Worm (Caenorhabditis elegans) whole organism, L2 larva: ENCODE results near the gene cbp-1.

ENCODE experiments used
- C34F6.9 ChIP-seq: fragments of 150-350 bp; optimal IDR thresholded peaks from 2 replicates; lab custom pipeline; 2014; ENCODE audit warnings: missing biosample characterization, missing genetic modification characterization
- R02D3.7 ChIP-seq: fragments of 150-350 bp; optimal IDR thresholded peaks from 2 replicates; lab custom pipeline; 2014; ENCODE audit warnings: missing biosample characterization, missing genetic modification characterization
- Y55F3AM.14 ChIP-seq: fragments of 200-800 bp; sonication (Bioruptor generic); optimal IDR thresholded peaks from 2 replicates; lab custom pipeline; 2018; ENCODE audit warnings: mild to moderate bottlenecking, missing genetic modification characterization, missing compliant biosample characterization
- ZK546.5 ChIP-seq: sonication (generic microtip); optimal IDR thresholded peaks from 2 replicates; lab custom pipeline; 2017; ENCODE audit warnings: missing biosample characterization, missing genetic modification characterization
- alr-1 ChIP-seq: fragments of 150-350 bp; optimal IDR thresholded peaks from 2 replicates; lab custom pipeline; 2014; ENCODE audit warnings: missing biosample characterization, missing genetic modification characterization
- ama-1 ChIP-seq: fragments of 150-350 bp; optimal IDR thresholded peaks from 2 replicates; lab custom pipeline; 2018; ENCODE audit warnings: inconsistent platforms
- blmp-1 ChIP-seq: sonication (generic microtip); optimal IDR thresholded peaks from 2 replicates; lab custom pipeline; 2017; ENCODE audit warnings: missing genetic modification characterization, mild to moderate bottlenecking, missing compliant biosample characterization, antibody characterized with exemption, moderate library complexity; ENCODE audit not compliant: insufficient read depth
- ceh-16 ChIP-seq: fragments of 150-350 bp; optimal IDR thresholded peaks from 2 replicates; lab custom pipeline; 2014; ENCODE audit warnings: missing biosample characterization, missing genetic modification characterization
- ceh-82 ChIP-seq: fragments of 150-350 bp; optimal IDR thresholded peaks from 2 replicates; lab custom pipeline; 2014; ENCODE audit warnings: missing biosample characterization, missing genetic modification characterization
- crh-2 ChIP-seq: sonication (generic microtip); optimal IDR thresholded peaks from 2 replicates; lab custom pipeline; 2017; ENCODE audit warnings: missing biosample characterization, missing genetic modification characterization
- dmd-4 ChIP-seq: sonication (generic microtip); optimal IDR thresholded peaks from 2 replicates; lab custom pipeline; 2017; ENCODE audit warnings: missing biosample characterization, missing genetic modification characterization
- egl-27 ChIP-seq: sonication (generic microtip); optimal IDR thresholded peaks from 3 replicates; lab custom pipeline; 2017; ENCODE audit warnings: missing biosample characterization, missing genetic modification reagents, missing genetic modification characterization
- elt-1 ChIP-seq: fragments of 150-350 bp; optimal IDR thresholded peaks from 2 replicates; lab custom pipeline; 2014; ENCODE audit warnings: missing biosample characterization, missing genetic modification characterization
- gmeb-1 ChIP-seq: fragments of 150-350 bp; optimal IDR thresholded peaks from 2 replicates; lab custom pipeline; 2014; ENCODE audit warnings: missing biosample characterization, missing genetic modification characterization
- lin-11 ChIP-seq: fragments of 150-350 bp; sonication (generic microtip); optimal IDR thresholded peaks from 2 replicates; lab custom pipeline; 2014; ENCODE audit warnings: missing biosample characterization, missing genetic modification characterization, inconsistent platforms, mixed read lengths
- lin-39 ChIP-seq: fragments of 150-350 bp; optimal IDR thresholded peaks from 2 replicates; lab custom pipeline; 2014; ENCODE audit warnings: missing biosample characterization, missing genetic modification reagents, missing genetic modification characterization
- lsy-2 ChIP-seq, 2 experiments: fragments of 150-350 bp in 1 of 2; sonication (generic microtip) in 1 of 2; optimal IDR thresholded peaks; 2 replicates each; lab custom pipeline; 2014 to 2017; ENCODE audit warnings: missing biosample characterization in 2 of 2, missing genetic modification characterization in 2 of 2
- mab-5 ChIP-seq: fragments of 150-350 bp; optimal IDR thresholded peaks from 2 replicates; lab custom pipeline; 2014; ENCODE audit warnings: missing biosample characterization, missing genetic modification characterization
- mbf-1 ChIP-seq: sonication (generic microtip); optimal IDR thresholded peaks from 2 replicates; lab custom pipeline; 2017; ENCODE audit warnings: missing biosample characterization, missing genetic modification characterization
- mdl-1 ChIP-seq, 2 experiments: fragments of 150-350 bp in 1 of 2; sonication (generic microtip) in 1 of 2; optimal IDR thresholded peaks; 2 replicates each; lab custom pipeline; 2017; ENCODE audit warnings: missing biosample characterization in 2 of 2, missing genetic modification characterization in 2 of 2
- nhr-10 ChIP-seq: sonication (generic microtip); optimal IDR thresholded peaks from 2 replicates; lab custom pipeline; 2017; ENCODE audit warnings: missing biosample characterization, missing genetic modification characterization
- nhr-12 ChIP-seq: fragments of 150-350 bp; optimal IDR thresholded peaks from 2 replicates; lab custom pipeline; 2014; ENCODE audit warnings: missing biosample characterization, missing genetic modification characterization
- nhr-21 ChIP-seq: fragments of 150-350 bp; optimal IDR thresholded peaks from 2 replicates; lab custom pipeline; 2014; ENCODE audit warnings: missing biosample characterization, missing genetic modification characterization
- nhr-23 ChIP-seq: fragments of 150-350 bp; optimal IDR thresholded peaks from 2 replicates; lab custom pipeline; 2014; ENCODE audit warnings: missing biosample characterization, missing genetic modification reagents, missing genetic modification characterization
- nhr-237 ChIP-seq: fragments of 150-350 bp; optimal IDR thresholded peaks from 2 replicates; lab custom pipeline; 2014; ENCODE audit warnings: missing biosample characterization, missing genetic modification characterization
- nhr-25 ChIP-seq: fragments of 150-350 bp; sonication (generic microtip); optimal IDR thresholded peaks from 3 replicates; lab custom pipeline; 2014; ENCODE audit warnings: missing biosample characterization, missing genetic modification characterization
- nhr-77 ChIP-seq: fragments of 150-350 bp; optimal IDR thresholded peaks from 2 replicates; lab custom pipeline; 2014; ENCODE audit warnings: missing biosample characterization, missing genetic modification characterization
- peb-1 ChIP-seq: fragments of 150-350 bp; optimal IDR thresholded peaks from 2 replicates; lab custom pipeline; 2014; ENCODE audit warnings: missing biosample characterization, missing genetic modification characterization
- sem-4 ChIP-seq: fragments of 150-350 bp; optimal IDR thresholded peaks from 2 replicates; lab custom pipeline; 2014; ENCODE audit warnings: missing biosample characterization, missing genetic modification reagents, missing genetic modification characterization
- skn-1 ChIP-seq: sonication (generic microtip); optimal IDR thresholded peaks from 2 replicates; lab custom pipeline; 2017; ENCODE audit warnings: missing biosample characterization, missing genetic modification characterization
- sma-3 ChIP-seq: sonication (generic microtip); optimal IDR thresholded peaks from 2 replicates; lab custom pipeline; 2016; ENCODE audit warnings: missing genetic modification reagents, missing genetic modification characterization, missing compliant biosample characterization
- sma-9 ChIP-seq, 2 experiments: fragments of 150-350 bp in 1 of 2; sonication (generic microtip) in 1 of 2; optimal IDR thresholded peaks; 2 replicates each; lab custom pipeline; 2014 to 2016; ENCODE audit warnings: missing genetic modification characterization in 2 of 2, mild to moderate bottlenecking in 1 of 2, missing biosample characterization in 1 of 2, missing compliant biosample characterization in 1 of 2, missing genetic modification reagents in 1 of 2, moderate library complexity in 1 of 2
- snpc-4 ChIP-seq: fragments of 150-350 bp; optimal IDR thresholded peaks from 2 replicates; lab custom pipeline; 2014; ENCODE audit warnings: missing biosample characterization, missing genetic modification characterization
- unc-39 ChIP-seq: fragments of 150-350 bp; optimal IDR thresholded peaks from 2 replicates; lab custom pipeline; 2014; ENCODE audit warnings: missing biosample characterization, missing genetic modification characterization
- unc-55 ChIP-seq: fragments of 150-350 bp; sonication (generic microtip); optimal IDR thresholded peaks from 3 replicates; lab custom pipeline; 2014; ENCODE audit warnings: missing biosample characterization, missing genetic modification reagents, missing genetic modification characterization
- unc-62 ChIP-seq: fragments of 150-350 bp; optimal IDR thresholded peaks from 2 replicates; lab custom pipeline; 2014; ENCODE audit warnings: missing biosample characterization, missing genetic modification reagents, missing genetic modification characterization
- ztf-1 ChIP-seq: fragments of 200-800 bp; sonication (Bioruptor generic); conservative IDR thresholded peaks from 2 replicates; pipeline ENCODE4 v1.3.6; 2022; ENCODE audit warnings: missing genetic modification characterization, missing compliant biosample characterization
- ztf-4 ChIP-seq: fragments of 150-350 bp; optimal IDR thresholded peaks from 2 replicates; lab custom pipeline; 2014; ENCODE audit warnings: missing biosample characterization, missing genetic modification characterization

The cbp-1 gene

DNA sequence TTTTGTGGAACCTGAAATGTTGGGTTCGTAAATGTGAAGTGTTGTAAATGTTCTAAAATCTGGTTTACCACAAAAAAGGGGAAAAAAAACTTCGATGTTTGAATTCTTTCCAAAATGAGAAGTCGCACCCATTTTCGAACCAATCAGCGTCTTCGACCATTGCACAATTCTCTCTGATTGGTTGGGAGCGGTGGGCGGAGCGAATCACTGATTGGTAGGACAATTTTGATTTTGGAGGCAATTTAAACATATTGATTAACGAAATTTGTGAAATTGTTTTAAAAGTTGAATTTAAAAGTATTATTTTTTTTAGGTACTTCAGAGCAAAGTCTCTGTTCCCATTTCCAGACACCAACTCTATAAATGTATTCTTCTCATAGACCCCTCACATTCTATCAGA, 22.8 kb downstream of the cbp-1 start:
- no peak for TF ChIP-seq gmeb-1 (tag; lab: Kevin White, UChicago)
- TF ChIP-seq egl-27 (tag; lab: Kevin White, UChicago), result no peak
- TF ChIP-seq nhr-77 (tag; lab: Kevin White, UChicago), result no peak
- no peak for TF ChIP-seq elt-1 (tag; lab: Kevin White, UChicago)
- no peak for TF ChIP-seq nhr-10 (tag; lab: Kevin White, UChicago)
- TF ChIP-seq sem-4, result no peak
- no peak for TF ChIP-seq ama-1 (lab: Kevin White, UChicago)
- TF ChIP-seq lsy-2 (tag; optimal IDR thresholded peaks at IDR 0.05; lab: Kevin White, UChicago), result no peak
- TF ChIP-seq sma-9 (GFP tag; optimal IDR thresholded peaks at IDR 0.05; lab: Kevin White, UChicago), result no peak
- no peak for TF ChIP-seq sma-9 (tag; optimal IDR thresholded peaks at IDR 0.05; lab: Kevin White, UChicago)
- TF ChIP-seq blmp-1, result no peak
- no peak for TF ChIP-seq ztf-4 (tag; lab: Kevin White, UChicago)

DNA sequence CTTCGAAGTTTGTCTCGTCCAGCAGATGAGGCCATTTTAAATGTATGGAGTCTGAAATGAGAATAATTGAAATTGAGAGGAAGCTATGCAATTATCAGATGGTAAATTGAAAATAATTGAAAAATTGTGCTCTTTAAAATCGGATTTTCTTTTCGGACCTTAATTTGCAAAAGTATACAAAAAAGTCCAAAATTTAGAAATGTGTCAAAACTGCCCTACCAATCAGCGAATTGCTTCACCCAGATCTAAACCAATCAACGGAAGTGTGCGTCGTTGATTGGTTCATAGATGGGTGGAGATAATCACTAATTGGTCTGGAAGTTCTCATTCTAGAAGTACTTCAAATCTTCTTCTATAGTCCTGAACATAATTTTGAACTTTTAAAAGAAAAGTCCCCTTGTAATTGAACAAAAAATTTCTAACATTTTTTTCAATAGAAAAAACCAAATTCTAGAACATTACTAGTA, 23.3 kb downstream of the cbp-1 start, which contains the start of gene R10E11.5:
R10E11.5 (minus strand) TSS at position 51 of the 467 bp plus-strand sequence.
- no peak for TF ChIP-seq ama-1 (lab: Kevin White, UChicago)
- TF ChIP-seq Y55F3AM.14 (GFP tag; lab: Kevin White, UChicago), result no peak
- no peak for TF ChIP-seq alr-1 (tag; lab: Kevin White, UChicago)
- TF ChIP-seq lin-11 (tag; lab: Kevin White, UChicago), result no peak
- TF ChIP-seq ceh-16 (tag; lab: Kevin White, UChicago), result no peak

DNA sequence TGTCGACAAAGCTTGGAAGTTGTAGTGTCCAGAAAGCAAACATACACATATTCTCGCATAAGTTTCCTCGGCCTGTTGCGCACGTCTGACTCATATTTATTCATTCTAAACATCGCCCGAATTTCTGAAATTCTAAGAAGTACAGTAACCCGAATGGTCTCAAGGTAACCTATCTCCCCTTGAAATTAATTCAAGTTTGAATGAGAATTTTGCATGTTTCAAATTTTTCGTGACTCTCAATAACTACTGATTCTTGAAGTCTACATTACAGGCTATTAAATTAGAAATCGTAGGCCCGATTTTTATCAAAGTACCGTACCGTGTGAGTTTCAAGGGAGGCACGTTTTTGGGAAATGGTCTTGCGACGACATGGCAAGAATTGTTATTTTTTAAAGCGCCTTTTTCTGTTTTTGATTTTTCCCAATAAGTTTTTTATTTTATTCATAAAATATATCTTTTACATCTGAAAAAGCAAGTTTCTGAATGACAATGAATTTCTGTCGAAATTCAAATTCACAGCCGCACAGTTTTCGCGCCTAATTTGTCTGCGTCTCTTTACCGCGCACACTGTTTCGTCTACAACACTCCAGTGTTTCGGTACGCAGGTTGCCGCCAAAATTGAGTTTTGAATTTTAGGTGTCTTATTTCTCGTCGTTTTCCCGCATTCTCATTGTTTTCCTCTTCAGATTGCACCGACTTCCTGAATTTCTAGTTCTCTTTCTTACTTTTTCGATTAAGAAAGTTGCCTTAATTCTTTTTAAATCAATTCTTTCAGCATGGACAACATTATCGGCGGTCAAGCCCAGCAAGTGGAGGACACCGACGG, 27.5 kb downstream of the cbp-1 start, which contains the start of the genes R10E11.9 and mcm-6:
R10E11.9 (minus strand) TSS at position 51 of the 826 bp plus-strand sequence.
mcm-6 (plus strand) TSS at position 776 of the 826 bp plus-strand sequence.
- TF ChIP-seq lin-11 (tag; lab: Kevin White, UChicago), result no peak
- no peak for TF ChIP-seq R02D3.7 (tag; lab: Kevin White, UChicago)
- TF ChIP-seq peb-1 (tag; lab: Kevin White, UChicago), result no peak
- TF ChIP-seq gmeb-1 (tag; lab: Kevin White, UChicago), result peak; percentile 62
- peak; percentile 16 for TF ChIP-seq C34F6.9 (tag; lab: Kevin White, UChicago)
- TF ChIP-seq nhr-25 (tag; lab: Kevin White, UChicago), result no peak
- no peak for TF ChIP-seq ceh-82 (tag; lab: Kevin White, UChicago)
- TF ChIP-seq unc-55 (GFP tag; lab: Kevin White, UChicago), result no peak
- no peak for TF ChIP-seq lin-39
- TF ChIP-seq skn-1, result no peak
- TF ChIP-seq sma-3, result no peak
- no peak for TF ChIP-seq nhr-12 (tag; lab: Kevin White, UChicago)
- TF ChIP-seq dmd-4, result no peak
- no peak for TF ChIP-seq ZK546.5 (tag; lab: Kevin White, UChicago)
- TF ChIP-seq blmp-1, result no peak
- no peak for TF ChIP-seq unc-62 (GFP tag; lab: Kevin White, UChicago)
- peak in 1 of 2 experiments; percentile 20 for TF ChIP-seq lsy-2 (tag; optimal IDR thresholded peaks at IDR 0.05; lab: Kevin White, UChicago)

DNA sequence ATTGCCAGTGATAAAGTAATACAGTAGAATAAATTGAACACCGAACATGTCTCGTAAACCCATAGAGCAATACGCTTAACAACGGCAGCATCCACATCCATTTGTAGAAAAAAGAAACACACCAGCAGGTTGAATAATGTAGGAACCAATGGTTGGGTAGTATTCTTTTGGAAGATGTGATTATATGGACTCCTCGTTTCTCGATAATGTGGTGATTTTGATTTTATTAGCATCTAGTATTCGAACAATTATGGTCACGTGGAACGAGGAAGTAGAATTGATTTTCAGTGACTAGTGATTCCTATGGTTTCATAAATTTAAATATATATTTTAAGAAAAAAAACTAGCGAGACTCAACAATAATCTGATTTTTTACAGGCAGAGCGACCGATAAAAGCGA, 30.1 kb downstream of the cbp-1 start, which contains the start of gene srxa-10:
srxa-10 (minus strand) TSS at position 101 of the 400 bp plus-strand sequence.
- no peak for TF ChIP-seq ZK546.5 (tag; lab: Kevin White, UChicago)
- TF ChIP-seq nhr-21 (tag; lab: Kevin White, UChicago), result no peak
- no peak for TF ChIP-seq nhr-237 (tag; lab: Kevin White, UChicago)
- no peak for TF ChIP-seq unc-39 (tag; lab: Kevin White, UChicago)
- no peak for TF ChIP-seq nhr-23 (tag; lab: Kevin White, UChicago)
- TF ChIP-seq crh-2 (tag; lab: Kevin White, UChicago), result no peak
- TF ChIP-seq nhr-25 (tag; lab: Kevin White, UChicago), result no peak
- TF ChIP-seq unc-62 (GFP tag; lab: Kevin White, UChicago), result no peak
- TF ChIP-seq ama-1 (lab: Kevin White, UChicago), result no peak
- no peak for TF ChIP-seq mab-5 (tag; lab: Kevin White, UChicago)
- TF ChIP-seq mdl-1 (tag; optimal IDR thresholded peaks at IDR 0.05; lab: Kevin White, UChicago), result no peak
- no peak for TF ChIP-seq mbf-1 (tag; lab: Kevin White, UChicago)
- TF ChIP-seq peb-1 (tag; lab: Kevin White, UChicago), result no peak
- TF ChIP-seq ztf-1 (GFP tag; lab: Robert Waterston, UW), result no peak
- TF ChIP-seq snpc-4 (tag; lab: Kevin White, UChicago), result no peak
- no peak for TF ChIP-seq elt-1 (tag; lab: Kevin White, UChicago)
